Fruit fly (Drosophila melanogaster) whole organism, adult: ENCODE data around the gene FeCH.

Experiments used
- CG11617 ChIP-seq: fragments of 200-800 bp; sonication (Bioruptor generic); optimal IDR thresholded peaks from 2 replicates; lab custom pipeline; 2017; ENCODE audit warnings: mild to moderate bottlenecking, missing biosample characterization, missing genetic modification reagents, missing genetic modification characterization
- CG12768 ChIP-seq: fragments of 200-800 bp; sonication (Bioruptor generic); optimal IDR thresholded peaks from 2 replicates; lab custom pipeline; 2017; ENCODE audit warnings: missing biosample characterization, missing genetic modification characterization, mild to moderate bottlenecking, moderate library complexity, missing genetic modification reagents
- CG14711 ChIP-seq: fragments of 200-800 bp; sonication (Bioruptor generic); optimal IDR thresholded peaks from 2 replicates; lab custom pipeline; 2018; ENCODE audit warnings: missing biosample characterization, mild to moderate bottlenecking, missing genetic modification characterization, moderate library complexity
- CG1620 ChIP-seq: fragments of 200-800 bp; sonication (Bioruptor generic); optimal IDR thresholded peaks from 2 replicates; lab custom pipeline; 2016; ENCODE audit warnings: missing biosample characterization, missing genetic modification characterization
- CG33017 ChIP-seq: fragments of 200-800 bp; sonication (Bioruptor generic); optimal IDR thresholded peaks from 2 replicates; lab custom pipeline; 2018; ENCODE audit warnings: missing biosample characterization, mild to moderate bottlenecking, missing genetic modification characterization, moderate library complexity
- CG5204 ChIP-seq: fragments of 200-800 bp; sonication (Bioruptor generic); optimal IDR thresholded peaks from 2 replicates; lab custom pipeline; 2016; ENCODE audit warnings: missing biosample characterization, missing genetic modification characterization
- CG7045 ChIP-seq: fragments of 200-800 bp; sonication (Bioruptor generic); optimal IDR thresholded peaks from 2 replicates; lab custom pipeline; 2017; ENCODE audit warnings: missing biosample characterization, mild to moderate bottlenecking, missing genetic modification characterization
- CG7101 ChIP-seq: fragments of 200-800 bp; sonication (Bioruptor generic); optimal IDR thresholded peaks from 2 replicates; lab custom pipeline; 2018; ENCODE audit warnings: missing biosample characterization, mild to moderate bottlenecking, missing genetic modification characterization, moderate library complexity
- Clk ChIP-seq: fragments of 200-800 bp; sonication (Bioruptor generic); optimal IDR thresholded peaks from 2 replicates; lab custom pipeline; 2017; ENCODE audit warnings: missing biosample characterization, missing genetic modification characterization
- Crg-1 ChIP-seq: fragments of 200-800 bp; sonication (Bioruptor generic); optimal IDR thresholded peaks from 2 replicates; lab custom pipeline; 2016; ENCODE audit warnings: missing biosample characterization, missing genetic modification characterization
- Hr96 ChIP-seq: fragments of 200-800 bp; sonication (Bioruptor generic); optimal IDR thresholded peaks from 2 replicates; lab custom pipeline; 2016; ENCODE audit warnings: missing biosample characterization, missing genetic modification characterization
- Mnt ChIP-seq: fragments of 200-800 bp; sonication (Bioruptor generic); optimal IDR thresholded peaks from 2 replicates; lab custom pipeline; 2016; ENCODE audit warnings: missing biosample characterization, mild to moderate bottlenecking, missing genetic modification characterization
- bab1 ChIP-seq: fragments of 200-800 bp; sonication (Bioruptor generic); optimal IDR thresholded peaks from 3 replicates; lab custom pipeline; 2019; ENCODE audit warnings: missing biosample characterization, mild to moderate bottlenecking, missing genetic modification characterization, moderate library complexity
- cic ChIP-seq: fragments of 200-800 bp; sonication (Bioruptor generic); optimal IDR thresholded peaks from 2 replicates; lab custom pipeline; 2017; ENCODE audit warnings: missing biosample characterization, mild to moderate bottlenecking, missing genetic modification characterization, moderate library complexity
- cnc ChIP-seq, 2 experiments: fragments of >200 bp; optimal IDR thresholded peaks; 2 replicates each; lab custom pipeline; 2017
- kay ChIP-seq: fragments of 200-800 bp; sonication (Bioruptor generic); peaks from one replicate; lab custom pipeline; 2016; ENCODE audit warnings: missing biosample characterization, missing genetic modification characterization, borderline replicate concordance
- ovo ChIP-seq: fragments of 200-800 bp; sonication (Bioruptor generic); optimal IDR thresholded peaks from 2 replicates; lab custom pipeline; 2016; ENCODE audit warnings: missing biosample characterization, missing genetic modification characterization
- pad ChIP-seq: fragments of 200-800 bp; sonication (Bioruptor generic); optimal IDR thresholded peaks from 3 replicates; lab custom pipeline; 2017; ENCODE audit warnings: missing biosample characterization, missing genetic modification characterization, mild to moderate bottlenecking, moderate library complexity, missing genetic modification reagents
- tj ChIP-seq: fragments of 200-800 bp; sonication (Bioruptor generic); optimal IDR thresholded peaks from 3 replicates; lab custom pipeline; 2017; ENCODE audit warnings: missing biosample characterization, mild to moderate bottlenecking, missing genetic modification characterization, moderate library complexity
- toe ChIP-seq: fragments of 200-800 bp; sonication (Bioruptor generic); optimal IDR thresholded peaks from 2 replicates; lab custom pipeline; 2016; ENCODE audit warnings: missing biosample characterization, missing genetic modification characterization

FeCH gene

dm6 chr3R:31810073-31810530 is 2.0 kb downstream of the FeCH start, which contains the start of gene Rift:
Gene Rift (minus strand): TSS chr3R:31810186.
- TF ChIP-seq cic (GFP tag; lab: Kevin White, UChicago): no peak
- peak; percentile 37 for TF ChIP-seq bab1 (GFP tag; lab: Kevin White, UChicago)
- TF ChIP-seq CG5204: peak; percentile 22
- TF ChIP-seq tj (GFP tag; lab: Kevin White, UChicago): no peak
- TF ChIP-seq CG7045 (GFP tag; lab: Kevin White, UChicago): peak; percentile 42
- peak; percentile 40 for TF ChIP-seq Clk (GFP tag; lab: Kevin White, UChicago)
- no peak for TF ChIP-seq CG1620 (GFP tag; lab: Kevin White, UChicago)
- peak; percentile 24 for TF ChIP-seq CG7101 (tag; lab: Kevin White, UChicago)
- TF ChIP-seq kay (GFP tag; lab: Kevin White, UChicago): no peak
- TF ChIP-seq ovo (GFP tag; lab: Kevin White, UChicago): no peak
- peak; percentile 42 for TF ChIP-seq CG11617 (GFP tag; lab: Kevin White, UChicago)
- no peak for TF ChIP-seq Crg-1 (GFP tag; lab: Kevin White, UChicago)
- TF ChIP-seq Mnt: peak; percentile 79
- peak; percentile 8 for TF ChIP-seq pad (GFP tag; lab: Kevin White, UChicago)
- no peak for TF ChIP-seq CG14711 (tag; lab: Kevin White, UChicago)
- peak; percentile 43 for TF ChIP-seq CG33017
- TF ChIP-seq cnc (optimal IDR thresholded peaks at IDR 0.05; lab: Kevin White, UChicago): no peak
- peak; percentile 30 for TF ChIP-seq CG12768 (GFP tag; lab: Kevin White, UChicago)

- TF ChIP-seq toe (no peak), CG7101 (tag; lab: Kevin White, UChicago) (no peak), bab1 (GFP tag; lab: Kevin White, UChicago) (no peak), pad (GFP tag; lab: Kevin White, UChicago) (no peak), CG5204 (no peak), CG33017 (no peak), Hr96 (GFP tag; lab: Kevin White, UChicago) (no peak)
Observed at dm6 chr3R:31809622-31810021, 2.5 kb downstream of the FeCH start.

dm6 chr3R:31808571-31808970 is 3.5 kb downstream of the FeCH start:
- TF ChIP-seq CG33017 (no peak), CG14711 (tag; lab: Kevin White, UChicago) (no peak), tj (GFP tag; lab: Kevin White, UChicago) (no peak), ovo (GFP tag; lab: Kevin White, UChicago) (no peak), bab1 (GFP tag; lab: Kevin White, UChicago) (no peak), CG7045 (GFP tag; lab: Kevin White, UChicago) (no peak), Mnt (no peak), kay (GFP tag; lab: Kevin White, UChicago) (no peak), toe (no peak)

dm6 chr3R:31805228-31805738 is 6.8 kb downstream of the FeCH start, which contains the start of the genes CG42233 and CG1971:
Gene CG42233 (minus strand): TSS chr3R:31805278.
Gene CG1971 (plus strand): TSS chr3R:31805468.
- TF ChIP-seq CG11617 (GFP tag; lab: Kevin White, UChicago) (peak; percentile 51), CG5204 (peak; percentile 34), CG14711 (tag; lab: Kevin White, UChicago) (peak; percentile 37), bab1 (GFP tag; lab: Kevin White, UChicago) (peak; percentile 12), cic (GFP tag; lab: Kevin White, UChicago) (no peak), ovo (GFP tag; lab: Kevin White, UChicago) (no peak), tj (GFP tag; lab: Kevin White, UChicago) (peak; percentile 15), toe (no peak), kay (GFP tag; lab: Kevin White, UChicago) (no peak), CG33017 (peak; percentile 41), Mnt (peak; percentile 30), CG7045 (GFP tag; lab: Kevin White, UChicago) (peak; percentile 39), Crg-1 (GFP tag; lab: Kevin White, UChicago) (no peak), CG7101 (tag; lab: Kevin White, UChicago) (peak; percentile 51), pad (GFP tag; lab: Kevin White, UChicago) (peak; percentile 40), CG1620 (GFP tag; lab: Kevin White, UChicago) (peak; percentile 16), Hr96 (GFP tag; lab: Kevin White, UChicago) (peak; percentile 59), cnc (optimal IDR thresholded peaks at IDR 0.05; lab: Kevin White, UChicago) (no peak), CG12768 (GFP tag; lab: Kevin White, UChicago) (peak; percentile 1)

dm6 chr3R:31800663-31801062 is 11.4 kb downstream of the FeCH start, which contains the start of gene Ir100a:
Gene Ir100a (plus strand): TSS chr3R:31800963.
- TF ChIP-seq cnc (optimal IDR thresholded peaks at IDR 0.05; lab: Kevin White, UChicago): no peak
- no peak for TF ChIP-seq bab1 (GFP tag; lab: Kevin White, UChicago)
- TF ChIP-seq CG11617 (GFP tag; lab: Kevin White, UChicago): no peak
- no peak for TF ChIP-seq CG7101 (tag; lab: Kevin White, UChicago)
- no peak for TF ChIP-seq Hr96 (GFP tag; lab: Kevin White, UChicago)
- no peak for TF ChIP-seq CG5204
- TF ChIP-seq CG7045 (GFP tag; lab: Kevin White, UChicago): no peak
- no peak for TF ChIP-seq CG33017
- no peak for TF ChIP-seq CG12768 (GFP tag; lab: Kevin White, UChicago)
- TF ChIP-seq CG14711 (tag; lab: Kevin White, UChicago): no peak
- TF ChIP-seq tj (GFP tag; lab: Kevin White, UChicago): no peak
- no peak for TF ChIP-seq Mnt
- TF ChIP-seq CG1620 (GFP tag; lab: Kevin White, UChicago): no peak
- no peak for TF ChIP-seq kay (GFP tag; lab: Kevin White, UChicago)
- no peak for TF ChIP-seq toe
- no peak for TF ChIP-seq Clk (GFP tag; lab: Kevin White, UChicago)
- TF ChIP-seq cic (GFP tag; lab: Kevin White, UChicago): no peak
- no peak for TF ChIP-seq Crg-1 (GFP tag; lab: Kevin White, UChicago)
- no peak for TF ChIP-seq pad (GFP tag; lab: Kevin White, UChicago)
